Fruit fly (Drosophila melanogaster): Measurements from ENCODE around the gene CG43750.

DNA sequence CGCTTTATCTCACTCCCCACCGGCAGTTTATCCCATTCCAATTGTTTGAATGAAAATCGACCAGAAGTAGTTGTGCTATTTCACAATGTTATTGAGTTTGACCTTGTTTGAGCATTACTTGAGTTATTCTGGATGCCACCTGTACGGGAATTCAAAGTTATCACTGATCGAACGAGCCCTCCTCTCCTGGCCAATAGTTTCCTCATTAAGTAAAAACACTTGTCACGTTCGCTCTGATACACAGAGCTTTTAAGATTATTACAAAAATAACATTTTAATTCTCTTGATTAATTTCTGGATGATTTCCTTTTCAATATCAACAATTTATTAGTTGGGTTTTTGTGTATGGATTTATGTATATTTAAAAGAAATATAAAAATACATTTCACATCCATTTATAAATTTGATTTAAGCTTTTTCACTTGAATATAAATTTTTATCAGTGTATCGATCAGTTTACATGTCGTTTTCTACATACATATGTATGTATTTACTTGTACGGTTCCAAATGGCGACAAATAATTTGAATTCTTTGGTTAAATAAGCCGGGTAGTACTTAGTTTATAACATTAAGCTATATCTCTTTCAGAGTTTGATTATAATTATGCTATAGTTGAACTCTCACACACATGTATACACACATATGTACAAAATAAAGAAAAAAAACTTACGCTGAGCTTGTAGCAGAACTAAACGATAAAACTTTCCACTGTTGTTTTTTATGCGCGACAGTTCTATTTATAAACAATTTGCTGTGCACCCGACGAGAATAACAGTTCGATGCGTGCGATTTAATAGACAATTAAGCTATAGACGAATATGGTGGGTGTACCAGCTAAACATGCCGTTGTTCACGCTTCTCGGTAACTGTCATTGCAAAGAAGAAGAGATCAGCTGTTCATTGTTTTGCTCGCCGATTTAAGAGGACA lies 16.4 kb downstream of the CG43750 start, which contains the start of the genes CG3609 and CG15390:
- TF ChIP-seq Pif1B (GFP tag; optimal IDR thresholded peaks at IDR 0.05) = peak; percentile 88
- peak; percentile 30 for TF ChIP-seq EcR (GFP tag; optimal IDR thresholded peaks at IDR 0.05)
- TF ChIP-seq CG12605 (GFP tag; IDR thresholded peaks at IDR 0.05) = peak; percentile 60
- peak; percentile 40 for TF ChIP-seq CG8301 (tag; optimal IDR thresholded peaks at IDR 0.05)
- TF ChIP-seq CG13204 (GFP tag; optimal IDR thresholded peaks at IDR 0.05) = peak; percentile 59
- TF ChIP-seq CG32121 (GFP tag; IDR thresholded peaks at IDR 0.05) = peak; percentile 78
- TF ChIP-seq rn (GFP tag; IDR thresholded peaks at IDR 0.05) = peak; percentile 51; the same call in 1 of the 2 replicates
- TF ChIP-seq CG34367 (tag; optimal IDR thresholded peaks at IDR 0.05) = peak; percentile 55
- TF ChIP-seq D1 (tag; optimal IDR thresholded peaks at IDR 0.05) = no peak
- TF ChIP-seq gl (tag; optimal IDR thresholded peaks at IDR 0.05) = peak; percentile 72
